Fruit fly (Drosophila melanogaster) whole organism, wandering third instar larva: ENCODE data around the gene Ns4.

Experiments used
- Abd-B ChIP-seq: fragments of >200 bp; optimal IDR thresholded peaks from 2 replicates; lab custom pipeline; 2017; ENCODE audit warnings: missing biosample characterization, missing genetic modification characterization
- CG32264 ChIP-seq: fragments of 200-800 bp; sonication (Bioruptor generic); optimal IDR thresholded peaks from 2 replicates; lab custom pipeline; 2016; ENCODE audit warnings: missing biosample characterization, missing genetic modification characterization
- CG9705 ChIP-seq: fragments of 200-800 bp; sonication (Bioruptor generic); optimal IDR thresholded peaks from 2 replicates; lab custom pipeline; 2018; ENCODE audit warnings: missing biosample characterization, mild to moderate bottlenecking, missing genetic modification characterization
- CrebA ChIP-seq: fragments of 200-800 bp; sonication (Bioruptor generic); optimal IDR thresholded peaks from 2 replicates; lab custom pipeline; 2016; ENCODE audit warnings: missing biosample characterization, mild to moderate bottlenecking, missing genetic modification characterization, borderline replicate concordance
- Dfd ChIP-seq: fragments of >200 bp; optimal IDR thresholded peaks from 2 replicates; lab custom pipeline; 2017; ENCODE audit warnings: missing biosample characterization, missing genetic modification characterization
- Dif ChIP-seq: fragments of 200-275, 200-300 bp; sonication (Bioruptor generic); optimal IDR thresholded peaks from 2 replicates; lab custom pipeline; 2018; ENCODE audit warnings: missing biosample characterization, missing genetic modification characterization; ENCODE audit not compliant: partially characterized antibody
- GATAd ChIP-seq: sonication (Bioruptor generic); optimal IDR thresholded peaks from 2 replicates; lab custom pipeline; 2016; ENCODE audit warnings: missing biosample characterization, missing genetic modification characterization
- HLH106 ChIP-seq: fragments of 200-800 bp; optimal IDR thresholded peaks from 3 replicates; lab custom pipeline; 2019; ENCODE audit warnings: missing biosample characterization, mild to moderate bottlenecking, missing genetic modification characterization, moderate library complexity
- Hnf4 ChIP-seq: fragments of 200-800 bp; sonication (Bioruptor generic); optimal IDR thresholded peaks from 2 replicates; lab custom pipeline; 2016; ENCODE audit warnings: missing biosample characterization, mild to moderate bottlenecking, missing genetic modification characterization
- Hr78 ChIP-seq: fragments of >200 bp; optimal IDR thresholded peaks from 2 replicates; lab custom pipeline; 2017; ENCODE audit warnings: missing biosample characterization, missing genetic modification characterization
- Hr83 ChIP-seq: fragments of 200-300 bp; sonication (Bioruptor generic); optimal IDR thresholded peaks from 2 replicates; lab custom pipeline; 2016; ENCODE audit warnings: missing biosample characterization, mild to moderate bottlenecking, missing genetic modification characterization, moderate library complexity; ENCODE audit not compliant: poor library complexity, severe bottlenecking
- Jra ChIP-seq: sonication (Bioruptor generic); optimal IDR thresholded peaks from 2 replicates; lab custom pipeline; 2016; ENCODE audit warnings: missing biosample characterization, missing genetic modification characterization
- Mio ChIP-seq: sonication (Bioruptor generic); optimal IDR thresholded peaks from 2 replicates; lab custom pipeline; 2016; ENCODE audit warnings: missing biosample characterization, missing genetic modification characterization
- Myc ChIP-seq: fragments of >200 bp; optimal IDR thresholded peaks from 2 replicates; lab custom pipeline; 2017
- N ChIP-seq: fragments of >200 bp; optimal IDR thresholded peaks from 2 replicates; lab custom pipeline; 2018; ENCODE audit warnings: missing biosample characterization, missing external identifiers, missing genetic modification characterization
- OdsH ChIP-seq: fragments of 200-800 bp; sonication (Bioruptor generic); optimal IDR thresholded peaks from 2 replicates; lab custom pipeline; 2016; ENCODE audit warnings: missing biosample characterization, mild to moderate bottlenecking, missing genetic modification characterization
- Rel ChIP-seq, 2 experiments: fragments of 200-800 bp; sonication (Bioruptor generic) in 1 of 2; optimal IDR thresholded peaks; 2 replicates in 1 of 2; 3 replicates in 1 of 2; lab custom pipeline; 2016 to 2019; ENCODE audit warnings: mild to moderate bottlenecking in 2 of 2, missing biosample characterization in 2 of 2, missing genetic modification characterization in 2 of 2, moderate library complexity in 1 of 2
- Sp1 ChIP-seq: fragments of 200-800 bp; sonication (Bioruptor generic); optimal IDR thresholded peaks from 3 replicates; lab custom pipeline; 2019; ENCODE audit warnings: missing biosample characterization, mild to moderate bottlenecking, missing genetic modification characterization, moderate library complexity
- Vsx2 ChIP-seq: fragments of 200-300, 225-300 bp; sonication (Bioruptor generic); optimal IDR thresholded peaks from 2 replicates; lab custom pipeline; 2018; ENCODE audit warnings: missing biosample characterization, missing genetic modification characterization; ENCODE audit not compliant: partially characterized antibody
- br ChIP-seq: fragments of 200-800 bp; sonication (Bioruptor generic); optimal IDR thresholded peaks from 2 replicates; lab custom pipeline; 2016; ENCODE audit warnings: missing biosample characterization, missing genetic modification characterization
- brk ChIP-seq: fragments of 200-800 bp; sonication (Bioruptor generic); optimal IDR thresholded peaks from 2 replicates; lab custom pipeline; 2016; ENCODE audit warnings: missing biosample characterization, mild to moderate bottlenecking, missing genetic modification characterization
- dl ChIP-seq, 2 experiments: fragments of 175-275, 200-275 bp in 1 of 2; fragments of 200-275 bp in 1 of 2; sonication (Bioruptor generic); optimal IDR thresholded peaks; lab custom pipeline; 2018; ENCODE audit warnings: mild to moderate bottlenecking in 2 of 2, missing biosample characterization in 2 of 2, missing genetic modification characterization in 2 of 2, moderate library complexity in 2 of 2; ENCODE audit not compliant: partially characterized antibody in 2 of 2, insufficient read depth in 1 of 2
- dmrt93B ChIP-seq: fragments of 200-800 bp; sonication (Bioruptor generic); optimal IDR thresholded peaks from 2 replicates; lab custom pipeline; 2018; ENCODE audit warnings: missing biosample characterization, mild to moderate bottlenecking, missing genetic modification characterization
- dsf ChIP-seq: sonication (Bioruptor generic); optimal IDR thresholded peaks from 2 replicates; lab custom pipeline; 2016; ENCODE audit warnings: missing biosample characterization, missing genetic modification characterization, borderline replicate concordance
- ey ChIP-seq: fragments of 200-800 bp; sonication (Bioruptor generic); optimal IDR thresholded peaks from 2 replicates; lab custom pipeline; 2016; ENCODE audit warnings: missing biosample characterization, missing genetic modification characterization
- foxo ChIP-seq, 2 experiments: fragments of 200-800 bp; sonication (Bioruptor generic); optimal IDR thresholded peaks; 2 replicates in 1 of 2; 3 replicates in 1 of 2; lab custom pipeline; 2016 to 2017; ENCODE audit warnings: missing biosample characterization in 2 of 2, missing genetic modification characterization in 2 of 2
- fru ChIP-seq: fragments of 200-800 bp; sonication (Bioruptor generic); optimal IDR thresholded peaks from 3 replicates; lab custom pipeline; 2016; ENCODE audit warnings: missing biosample characterization, mild to moderate bottlenecking, missing genetic modification characterization
- h ChIP-seq: fragments of 200-800 bp; sonication (Bioruptor generic); optimal IDR thresholded peaks from 3 replicates; lab custom pipeline; 2016; ENCODE audit warnings: missing biosample characterization, mild to moderate bottlenecking, missing genetic modification characterization
- jim ChIP-seq: fragments of 175-275, 200-325 bp; sonication (Bioruptor generic); optimal IDR thresholded peaks from 2 replicates; lab custom pipeline; 2016; ENCODE audit warnings: missing biosample characterization, mild to moderate bottlenecking, missing genetic modification characterization
- lola ChIP-seq: fragments of >200 bp; optimal IDR thresholded peaks from 2 replicates; lab custom pipeline; 2017; ENCODE audit warnings: missing biosample characterization, missing genetic modification characterization
- pan ChIP-seq: fragments of >200 bp; optimal IDR thresholded peaks from 2 replicates; lab custom pipeline; 2017
- psq ChIP-seq: fragments of 200-800 bp; sonication (Bioruptor generic); optimal IDR thresholded peaks from 3 replicates; lab custom pipeline; 2017; ENCODE audit warnings: missing biosample characterization, mild to moderate bottlenecking, missing genetic modification characterization, moderate library complexity
- rgr ChIP-seq: fragments of 200-800 bp; sonication (Bioruptor generic); optimal IDR thresholded peaks from 3 replicates; lab custom pipeline; 2016; ENCODE audit warnings: missing biosample characterization, mild to moderate bottlenecking, missing genetic modification characterization
- sage ChIP-seq: fragments of 200-800 bp; sonication (Bioruptor generic); optimal IDR thresholded peaks from 2 replicates; lab custom pipeline; 2016; ENCODE audit warnings: missing biosample characterization, mild to moderate bottlenecking, missing genetic modification characterization
- sv ChIP-seq: fragments of 200-800 bp; sonication (Bioruptor generic); optimal IDR thresholded peaks from 3 replicates; lab custom pipeline; 2016; ENCODE audit warnings: missing biosample characterization, missing genetic modification characterization
- tai ChIP-seq: sonication (Bioruptor generic); optimal IDR thresholded peaks from 2 replicates; lab custom pipeline; 2016; ENCODE audit warnings: missing biosample characterization, missing genetic modification characterization
- usp ChIP-seq: fragments of >200 bp; optimal IDR thresholded peaks from 2 replicates; lab custom pipeline; 2017; ENCODE audit warnings: missing biosample characterization, missing genetic modification characterization
- woc ChIP-seq: sonication (Bioruptor generic); optimal IDR thresholded peaks from 2 replicates; lab custom pipeline; 2016; ENCODE audit warnings: missing biosample characterization, mild to moderate bottlenecking, missing genetic modification characterization

Gene Ns4

DNA sequence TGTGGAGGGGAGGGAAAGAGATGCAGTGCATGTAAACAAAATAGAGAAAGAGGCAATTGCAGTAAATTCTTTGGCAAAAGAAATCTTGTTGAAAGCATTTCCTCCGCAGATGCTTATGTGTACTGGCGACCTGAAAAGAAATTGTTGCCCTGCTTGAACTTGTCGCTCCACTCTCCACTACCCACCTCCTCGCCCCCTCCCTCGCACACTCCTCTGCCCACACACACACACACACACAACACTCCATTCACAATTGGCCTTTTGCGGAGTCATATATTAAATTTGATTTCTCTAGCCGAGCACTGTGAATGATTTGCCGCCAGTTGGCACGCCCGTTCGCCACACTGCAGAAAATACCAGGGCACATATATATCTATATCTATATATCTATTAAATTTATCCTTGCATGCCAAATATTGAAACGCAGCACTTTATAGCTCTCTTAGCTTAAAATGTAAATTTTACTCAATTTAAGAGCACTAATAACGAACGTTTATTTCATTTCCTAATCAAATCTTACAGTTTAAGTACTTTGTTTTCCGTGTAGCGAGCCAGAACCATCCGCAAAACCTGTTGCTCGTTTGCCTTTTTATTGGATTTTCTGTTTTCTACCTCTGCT is 6.7 kb downstream of the Ns4 start:
- TF ChIP-seq Sp1 (GFP tag; lab: Kevin White, UChicago) (peak; percentile 77), woc (GFP tag; lab: Kevin White, UChicago) (peak; percentile 34), Jra (GFP tag; lab: Kevin White, UChicago) (no peak), HLH106 (tag; lab: Kevin White, UChicago) (peak; percentile 81), psq (GFP tag; lab: Kevin White, UChicago) (peak; percentile 54), Abd-B (GFP tag; lab: Kevin White, UChicago) (no peak), fru (GFP tag; lab: Kevin White, UChicago) (peak; percentile 81), Rel (GFP tag; optimal IDR thresholded peaks at IDR 0.05; lab: Kevin White, UChicago) (no peak), Rel (tag; optimal IDR thresholded peaks at IDR 0.05; lab: Kevin White, UChicago) (peak; percentile 4), br (GFP tag; lab: Kevin White, UChicago) (peak; percentile 56), Mio (no peak), dsf (GFP tag; lab: Kevin White, UChicago) (no peak), pan (no peak), h (GFP tag; lab: Kevin White, UChicago) (peak; percentile 79), sv (GFP tag; lab: Kevin White, UChicago) (peak; percentile 60), dmrt93B (GFP tag; lab: Kevin White, UChicago) (peak; percentile 29), brk (GFP tag; lab: Kevin White, UChicago) (no peak), CG32264 (peak; percentile 38), Hnf4 (GFP tag; lab: Kevin White, UChicago) (peak; percentile 63), Vsx2 (GFP tag; lab: Kevin White, UChicago) (no peak), GATAd (GFP tag; lab: Kevin White, UChicago) (no peak), foxo (GFP tag; optimal IDR thresholded peaks at IDR 0.05; lab: Kevin White, UChicago) (peak; percentile 20 to 76), Hr78 (GFP tag; lab: Kevin White, UChicago) (peak; percentile 27), CG9705 (peak; percentile 50), CrebA (GFP tag; lab: Kevin White, UChicago) (no peak), N (GFP tag; lab: Kevin White, UChicago) (no peak), lola (GFP tag; lab: Kevin White, UChicago) (no peak), tai (GFP tag; lab: Kevin White, UChicago) (no peak), Dif (GFP tag; lab: Kevin White, UChicago) (no peak), ey (GFP tag; lab: Kevin White, UChicago) (peak; percentile 71), usp (GFP tag; lab: Kevin White, UChicago) (no peak), Myc (no peak), OdsH (peak; percentile 75), Hr83 (no peak), jim (GFP tag; lab: Kevin White, UChicago) (no peak), Dfd (GFP tag; lab: Kevin White, UChicago) (no peak), dl (GFP tag; optimal IDR thresholded peaks at IDR 0.05; lab: Kevin White, UChicago; ENCODE audit: insufficient read depth in 1 of 2, partially characterized antibody in 2 of 2) (no peak), sage (GFP tag; lab: Kevin White, UChicago) (no peak), rgr (GFP tag; lab: Kevin White, UChicago) (peak; percentile 75)

DNA sequence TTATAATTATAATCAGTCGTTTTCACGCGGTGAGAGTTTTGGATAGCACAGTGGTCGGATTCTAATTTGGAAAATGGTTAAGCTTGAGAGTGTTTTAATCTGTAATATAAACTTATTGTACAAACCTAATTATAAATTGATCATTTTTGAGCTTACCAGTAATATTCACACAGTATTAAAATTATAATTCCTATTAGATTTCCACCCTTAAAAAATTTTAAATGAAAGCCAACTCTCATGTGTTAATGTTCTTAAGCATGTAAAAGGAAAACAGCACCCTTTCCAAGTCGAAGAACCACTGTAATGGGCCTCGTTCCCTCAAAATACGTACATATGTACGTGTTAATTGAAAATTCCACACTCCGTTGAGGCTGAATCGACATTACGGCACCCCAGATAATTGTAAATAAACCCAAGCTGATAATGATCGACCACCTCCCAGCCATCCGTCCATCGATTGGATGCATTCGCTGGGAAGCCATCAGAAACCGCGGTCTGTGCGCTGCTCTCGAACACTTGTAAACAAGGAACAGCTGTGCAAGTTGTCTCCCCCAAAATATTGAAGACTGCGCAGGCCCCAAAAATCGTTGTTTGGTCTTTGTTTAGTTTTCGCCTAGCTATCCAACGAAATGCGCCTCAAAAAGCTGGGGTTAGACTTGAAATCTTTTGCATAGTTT is 7.7 kb downstream of the Ns4 start:
- TF ChIP-seq OdsH (peak; percentile 57), sv (GFP tag; lab: Kevin White, UChicago) (no peak), foxo (GFP tag; optimal IDR thresholded peaks at IDR 0.05; lab: Kevin White, UChicago) (peak in 1 of 2 experiments; percentile 77), CrebA (GFP tag; lab: Kevin White, UChicago) (no peak), br (GFP tag; lab: Kevin White, UChicago) (peak; percentile 65), Sp1 (GFP tag; lab: Kevin White, UChicago) (peak; percentile 58), N (GFP tag; lab: Kevin White, UChicago) (no peak), rgr (GFP tag; lab: Kevin White, UChicago) (peak; percentile 72), pan (no peak), lola (GFP tag; lab: Kevin White, UChicago) (no peak), dsf (GFP tag; lab: Kevin White, UChicago) (no peak), CG9705 (no peak), Hnf4 (GFP tag; lab: Kevin White, UChicago) (peak; percentile 64), usp (GFP tag; lab: Kevin White, UChicago) (no peak), sage (GFP tag; lab: Kevin White, UChicago) (peak; percentile 59), HLH106 (tag; lab: Kevin White, UChicago) (peak; percentile 70), CG32264 (peak; percentile 15), psq (GFP tag; lab: Kevin White, UChicago) (peak; percentile 25), fru (GFP tag; lab: Kevin White, UChicago) (peak; percentile 66), tai (GFP tag; lab: Kevin White, UChicago) (no peak), h (GFP tag; lab: Kevin White, UChicago) (peak; percentile 79), dmrt93B (GFP tag; lab: Kevin White, UChicago) (peak; percentile 38), Vsx2 (GFP tag; lab: Kevin White, UChicago) (no peak), woc (GFP tag; lab: Kevin White, UChicago) (peak; percentile 40), Dfd (GFP tag; lab: Kevin White, UChicago) (peak; percentile 53), Abd-B (GFP tag; lab: Kevin White, UChicago) (no peak), GATAd (GFP tag; lab: Kevin White, UChicago) (no peak), Hr78 (GFP tag; lab: Kevin White, UChicago) (no peak), ey (GFP tag; lab: Kevin White, UChicago) (peak; percentile 62), brk (GFP tag; lab: Kevin White, UChicago) (no peak), Jra (GFP tag; lab: Kevin White, UChicago) (no peak), Mio (no peak), Hr83 (peak; percentile 54), Rel (GFP tag; optimal IDR thresholded peaks at IDR 0.05; lab: Kevin White, UChicago) (no peak), Rel (tag; optimal IDR thresholded peaks at IDR 0.05; lab: Kevin White, UChicago) (peak; percentile 65)
